Worm (Caenorhabditis elegans): ENCODE data around the gene ZK512.4.

The ZK512.4 gene

DNA sequence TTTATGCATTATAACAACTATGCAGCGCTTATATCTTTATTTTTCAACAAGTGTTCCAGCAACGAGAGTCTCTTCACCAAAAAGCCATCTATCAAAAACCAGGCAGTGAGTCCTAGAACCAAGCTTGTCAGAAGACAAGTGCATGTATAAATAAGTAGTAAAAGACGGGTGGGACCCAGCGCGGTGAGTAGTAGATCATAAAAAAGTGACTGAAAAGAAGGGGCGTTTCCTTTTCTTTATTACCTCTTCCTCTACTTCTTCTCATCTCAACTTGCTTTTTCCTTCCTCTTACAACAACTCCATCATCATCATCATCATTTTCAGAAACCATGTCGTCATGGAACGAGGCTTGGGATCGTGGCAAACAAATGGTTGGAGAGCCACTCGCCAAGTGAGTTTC lies 8.6 kb upstream of the ZK512.4 start, which contains the start of gene eat-4:
eat-4 (plus strand) TSS at position 301 of the 400 bp plus-strand sequence.
- TF ChIP-seq unc-62 (GFP tag; optimal IDR thresholded peaks at IDR 0.05) = no peak

ce11 chrIII:9138601-9139000 lies 6.5 kb upstream of the ZK512.4 start, which contains the start of gene ZK512.7:
Gene ZK512.7 (minus strand): TSS chrIII:9138701.
- TF ChIP-seq unc-62 (GFP tag; optimal IDR thresholded peaks at IDR 0.05) = no peak

ce11 chrIII:9143911-9144310 lies 1.2 kb upstream of the ZK512.4 start, which contains the start of gene ZK512.11:
Gene ZK512.11 (plus strand): TSS chrIII:9144211.
- no peak for TF ChIP-seq unc-62 (GFP tag; optimal IDR thresholded peaks at IDR 0.05)

DNA sequence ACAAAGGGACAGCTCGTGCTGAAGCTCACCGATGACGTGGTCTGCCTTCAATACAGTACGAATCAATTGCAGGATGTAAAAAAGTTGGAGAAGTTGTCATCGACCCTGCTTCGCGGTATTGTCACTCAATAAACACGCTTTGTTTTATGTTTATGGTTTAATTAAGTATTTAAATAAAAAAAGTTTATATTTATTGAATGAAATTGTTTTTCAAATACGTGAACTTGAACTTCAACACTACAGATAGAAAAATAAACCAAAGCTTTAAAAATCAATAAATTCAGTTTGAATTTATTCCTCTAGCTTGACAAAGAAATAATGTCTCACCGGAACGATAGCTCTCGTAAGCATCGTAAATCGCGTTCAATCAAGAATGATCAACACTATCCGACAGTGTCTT lies 625 bp downstream of the ZK512.4 start, which contains the start of gene ZK512.8:
ZK512.8 (plus strand) TSS at position 301 of the 400 bp plus-strand sequence.
- TF ChIP-seq unc-62 (GFP tag; optimal IDR thresholded peaks at IDR 0.05) = no peak

DNA sequence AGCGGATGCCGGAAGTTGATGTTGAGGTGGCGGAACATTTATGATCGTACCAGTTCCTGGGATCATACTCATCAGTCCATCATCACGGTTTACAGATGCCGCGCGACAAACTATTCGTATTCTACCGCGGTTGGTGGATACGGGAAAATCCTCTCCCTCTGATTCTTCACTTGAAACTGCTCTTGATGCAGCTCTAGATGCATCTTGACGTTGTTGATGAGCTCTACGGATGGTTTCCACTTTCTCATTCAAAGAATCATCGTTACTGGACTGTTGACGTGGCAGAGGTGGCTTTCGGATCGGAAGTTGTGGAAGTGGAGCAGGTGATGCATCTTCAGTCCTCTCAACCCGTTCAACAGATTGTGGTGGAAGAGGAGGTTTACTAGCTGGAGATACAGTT lies 4.0 kb downstream of the ZK512.4 start:
- no peak for TF ChIP-seq unc-62 (GFP tag; optimal IDR thresholded peaks at IDR 0.05)

DNA sequence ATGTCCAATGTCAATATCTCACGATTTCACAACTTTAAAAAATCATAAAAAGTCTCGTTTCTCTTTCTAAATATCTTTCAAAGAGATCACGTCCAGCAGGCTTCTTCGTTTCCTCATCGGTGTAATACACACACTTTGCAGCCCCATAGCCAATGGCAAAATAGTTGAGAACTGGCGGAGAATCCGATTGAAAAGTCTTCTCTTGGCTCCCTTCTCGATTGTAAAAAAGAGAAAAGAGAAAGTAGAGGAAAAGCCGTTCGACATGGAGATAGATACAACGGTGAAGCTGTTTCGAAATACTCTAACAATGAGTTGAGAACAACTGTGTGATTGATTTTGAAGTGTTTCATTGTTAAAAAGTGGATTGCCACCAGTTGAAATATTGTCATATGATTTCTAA lies 6.6 kb downstream of the ZK512.4 start:
- no peak for TF ChIP-seq unc-62 (GFP tag; optimal IDR thresholded peaks at IDR 0.05)

DNA sequence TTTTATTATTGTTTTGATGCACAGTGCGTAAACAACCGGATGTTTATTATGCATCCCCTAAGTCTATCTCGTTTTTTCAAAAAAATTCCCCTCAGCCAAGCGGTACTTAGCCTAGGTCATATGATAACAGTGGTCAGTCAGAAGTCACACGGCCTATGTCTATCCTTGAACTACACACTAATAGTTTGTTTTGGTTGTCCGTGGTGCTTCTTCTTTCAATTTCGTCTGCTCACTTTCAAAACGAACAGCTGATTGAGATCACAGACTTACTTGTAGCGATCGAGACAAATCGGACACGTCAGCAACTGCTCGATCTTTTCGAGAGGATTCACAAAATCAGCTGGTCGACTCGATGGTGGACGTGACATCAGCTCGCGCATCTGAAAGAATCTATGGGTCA lies 7.8 kb downstream of the ZK512.4 start:
- TF ChIP-seq unc-62 (GFP tag; optimal IDR thresholded peaks at IDR 0.05) = no peak

- TF ChIP-seq unc-62 (GFP tag; optimal IDR thresholded peaks at IDR 0.05) = no peak
Measured at ce11 chrIII:9153809-9154208, 8.7 kb downstream of the ZK512.4 start, which contains the start of gene nhl-1. Gene nhl-1 (minus strand): TSS chrIII:9153909.

ce11 chrIII:9154766-9155165 lies 9.6 kb downstream of the ZK512.4 start, which contains the start of gene irld-34:
Gene irld-34 (plus strand): TSS chrIII:9155066.
- TF ChIP-seq unc-62 (GFP tag; optimal IDR thresholded peaks at IDR 0.05) = no peak

DNA sequence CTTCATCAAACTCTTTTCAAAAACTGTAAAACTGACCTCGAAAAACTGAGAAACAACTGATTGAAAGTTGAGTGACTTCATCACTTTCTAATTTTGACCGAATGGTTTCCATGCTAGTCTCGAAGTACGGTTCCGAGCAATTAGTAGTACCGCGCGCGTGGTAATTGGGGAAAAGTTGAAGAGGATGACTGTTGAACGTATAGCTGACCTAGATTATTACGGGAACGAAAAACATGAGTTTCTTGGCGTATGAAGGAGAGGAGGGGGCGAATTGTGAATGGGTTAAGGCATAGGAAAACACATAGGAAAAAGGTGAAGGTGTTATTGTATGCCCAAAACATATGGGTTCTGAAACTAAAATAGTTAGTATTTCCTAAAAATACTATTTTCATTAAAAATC lies 16.4 kb downstream of the ZK512.4 start, which contains the start of gene ptr-9:
ptr-9 (minus strand) TSS at position 101 of the 400 bp plus-strand sequence.
- TF ChIP-seq unc-62 (GFP tag; optimal IDR thresholded peaks at IDR 0.05) = no peak

ce11 chrIII:9162634-9163118 lies 17.5 kb downstream of the ZK512.4 start, which contains the start of gene dgk-3:
Gene dgk-3 (plus strand): TSS chrIII:9163068.
- no peak for TF ChIP-seq unc-62 (GFP tag; optimal IDR thresholded peaks at IDR 0.05)

DNA sequence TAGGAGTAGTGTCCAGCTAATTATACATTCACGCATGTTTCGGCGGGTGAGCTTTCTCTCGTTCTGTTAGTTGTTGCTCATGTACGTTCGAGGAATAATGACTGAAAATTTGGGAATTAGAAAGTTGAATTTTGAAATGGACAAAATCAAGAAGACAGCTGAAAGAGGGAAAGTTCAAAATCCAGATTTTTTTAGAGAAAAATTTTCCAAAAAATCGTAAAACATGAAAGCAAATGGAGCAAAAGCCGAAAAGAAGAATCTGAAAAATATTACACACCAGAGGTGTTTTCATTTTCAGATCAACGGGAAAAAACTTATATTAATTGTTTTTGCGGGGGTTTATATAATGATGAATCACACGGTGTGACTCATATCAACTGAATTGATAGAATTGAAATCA lies 27.6 kb downstream of the ZK512.4 start, which contains the start of gene ina-1:
ina-1 (minus strand) TSS at position 101 of the 400 bp plus-strand sequence.
- no peak for TF ChIP-seq unc-62 (GFP tag; optimal IDR thresholded peaks at IDR 0.05)

ce11 chrIII:9173239-9173638 lies 28.1 kb downstream of the ZK512.4 start:
- TF ChIP-seq unc-62 (GFP tag; optimal IDR thresholded peaks at IDR 0.05) = no peak

DNA sequence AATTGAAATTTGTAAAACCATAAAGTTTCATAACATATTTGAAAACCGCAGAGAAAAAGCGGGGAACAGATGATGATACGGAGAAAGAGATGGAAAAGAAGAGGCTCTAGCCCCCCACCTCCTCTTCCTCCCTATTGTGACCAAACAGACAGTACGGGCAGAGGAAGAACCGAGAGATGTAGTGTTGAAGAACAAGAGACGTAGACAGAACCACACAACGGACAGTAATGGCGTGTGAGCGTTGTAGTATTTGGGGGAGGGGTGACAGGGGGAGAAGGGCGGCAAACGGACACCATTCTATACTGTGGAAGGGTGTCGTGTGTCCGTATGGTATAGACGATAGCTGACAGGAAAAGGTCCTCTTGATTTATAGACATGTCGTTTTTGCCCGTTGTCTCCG lies 30.9 kb downstream of the ZK512.4 start:
- no peak for TF ChIP-seq unc-62 (GFP tag; optimal IDR thresholded peaks at IDR 0.05)

DNA sequence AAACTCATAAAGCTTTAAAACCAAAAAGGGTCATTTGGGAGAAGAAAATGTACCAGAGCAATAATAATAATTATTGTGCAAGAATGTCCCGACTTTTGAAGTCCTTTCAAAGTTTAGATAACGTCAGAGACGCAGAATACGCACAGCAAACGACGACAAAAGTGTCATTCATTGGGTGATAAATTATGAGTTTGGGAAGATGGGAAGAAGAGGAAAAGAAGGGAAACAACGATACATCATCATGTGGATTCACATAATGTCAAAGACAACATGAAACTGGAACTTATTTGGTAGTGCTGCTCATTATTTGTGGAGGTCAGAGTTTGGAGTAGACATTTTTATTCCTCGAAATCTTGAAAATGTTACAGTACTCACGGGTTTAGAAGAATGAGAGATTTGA lies 32.7 kb downstream of the ZK512.4 start:
- no peak for TF ChIP-seq unc-62 (GFP tag; optimal IDR thresholded peaks at IDR 0.05)

- TF ChIP-seq unc-62 (GFP tag; optimal IDR thresholded peaks at IDR 0.05) = no peak
Measured at ce11 chrIII:9181246-9181645, 36.1 kb downstream of the ZK512.4 start, which contains the start of gene tax-4. Gene tax-4 (plus strand): TSS chrIII:9181546.

ce11 chrIII:9185722-9186121 lies 40.6 kb downstream of the ZK512.4 start, which contains the start of gene ZC84.7:
Gene ZC84.7 (plus strand): TSS chrIII:9186022.
- no peak for TF ChIP-seq unc-62 (GFP tag; optimal IDR thresholded peaks at IDR 0.05)

Data from whole organism, dauer.